Fruit fly (Drosophila melanogaster) whole organism, embryonic: ENCODE measurements around the gene CG32599.
A peak's percentile ranks its signal among the peaks of the same experiment; 100 is the strongest.

ENCODE experiments used
- Abd-B ChIP-seq: fragments of 200-800 bp; sonication (Bioruptor generic); optimal IDR thresholded peaks from 2 replicates; lab custom pipeline; 2018; ENCODE audit warnings: missing biosample characterization, mild to moderate bottlenecking, missing genetic modification characterization, moderate library complexity
- BEAF-32 ChIP-seq: fragments of 200-800 bp; sonication (Bioruptor generic); optimal IDR thresholded peaks from 3 replicates; lab custom pipeline; 2017; ENCODE audit warnings: missing biosample characterization, missing genetic modification characterization, mild to moderate bottlenecking, moderate library complexity, missing genetic modification reagents
- CG11093 ChIP-seq: fragments of 200-800 bp; sonication (Bioruptor generic); IDR thresholded peaks from 3 replicates; pipeline ENCODE4 v1.3.6; 2022; ENCODE audit warnings: missing biosample characterization, missing genetic modification characterization
- CG11696 ChIP-seq: fragments of 200-800 bp; sonication (Bioruptor generic); IDR thresholded peaks from 2 replicates; pipeline ENCODE4 v1.3.6; 2022; ENCODE audit warnings: missing biosample characterization, missing genetic modification characterization
- CG12236 ChIP-seq: fragments of 200-800 bp; sonication (Bioruptor generic); optimal IDR thresholded peaks from 2 replicates; lab custom pipeline; 2016; ENCODE audit warnings: missing biosample characterization, missing genetic modification characterization
- CG15514 ChIP-seq: fragments of 200-800 bp; sonication (Bioruptor generic); optimal IDR thresholded peaks from 3 replicates; lab custom pipeline; 2017; ENCODE audit warnings: missing biosample characterization, missing genetic modification characterization, mild to moderate bottlenecking, moderate library complexity, missing genetic modification reagents
- CG15696 ChIP-seq: fragments of 200-800 bp; sonication (Bioruptor generic); optimal IDR thresholded peaks from 2 replicates; lab custom pipeline; 2019; ENCODE audit warnings: missing biosample characterization, mild to moderate bottlenecking, missing genetic modification characterization, moderate library complexity
- CG17802 ChIP-seq: fragments of 200-800 bp; sonication (Bioruptor generic); optimal IDR thresholded peaks from 2 replicates; lab custom pipeline; 2018; ENCODE audit warnings: missing biosample characterization, mild to moderate bottlenecking, missing genetic modification characterization, moderate library complexity
- CG18764 ChIP-seq: fragments of 200-800 bp; sonication (Bioruptor generic); optimal IDR thresholded peaks from 3 replicates; lab custom pipeline; 2016; ENCODE audit warnings: missing biosample characterization, missing genetic modification characterization
- CG3847 ChIP-seq: fragments of 200-800 bp; sonication (Bioruptor generic); IDR thresholded peaks from 2 replicates; pipeline ENCODE4 v1.3.6; 2022; ENCODE audit warnings: missing biosample characterization, missing genetic modification characterization
- CG4328 ChIP-seq: fragments of 200-800 bp; sonication (Bioruptor generic); optimal IDR thresholded peaks from 3 replicates; lab custom pipeline; 2017; ENCODE audit warnings: missing biosample characterization, missing genetic modification reagents, missing genetic modification characterization
- Chrac-16 ChIP-seq: fragments of 200-800 bp; sonication (Bioruptor generic); optimal IDR thresholded peaks from 3 replicates; lab custom pipeline; 2016; ENCODE audit warnings: missing biosample characterization, missing genetic modification characterization
- Dll ChIP-seq: fragments of 200-800 bp; sonication (Bioruptor generic); IDR thresholded peaks from 4 replicates; pipeline ENCODE4 v1.3.6; 2022; ENCODE audit warnings: missing biosample characterization, missing genetic modification characterization; ENCODE audit not compliant: partially characterized antibody
- Dp ChIP-seq: fragments of 200-800 bp; sonication (Bioruptor generic); optimal IDR thresholded peaks from 2 replicates; lab custom pipeline; 2018; ENCODE audit warnings: missing biosample characterization, mild to moderate bottlenecking, missing genetic modification characterization, moderate library complexity
- MBD-R2 ChIP-seq: fragments of 200-800 bp; sonication (Bioruptor generic); IDR thresholded peaks from 2 replicates; pipeline ENCODE4 v1.3.6; 2022; ENCODE audit warnings: missing biosample characterization, missing genetic modification characterization
- MESR4 ChIP-seq: fragments of 200-800 bp; sonication (Bioruptor generic); optimal IDR thresholded peaks from 2 replicates; lab custom pipeline; 2018; ENCODE audit warnings: missing biosample characterization, mild to moderate bottlenecking, missing genetic modification characterization, moderate library complexity
- MTF-1 ChIP-seq: fragments of 200-800 bp; sonication (Bioruptor generic); optimal IDR thresholded peaks from 2 replicates; lab custom pipeline; 2018; ENCODE audit warnings: missing biosample characterization, mild to moderate bottlenecking, missing genetic modification characterization, borderline replicate concordance
- Myb ChIP-seq: fragments of 200-800 bp; sonication (Bioruptor generic); optimal IDR thresholded peaks from 2 replicates; lab custom pipeline; 2016; ENCODE audit warnings: missing biosample characterization, missing genetic modification characterization
- Nf-YA ChIP-seq: fragments of 200-800 bp; sonication (Bioruptor generic); IDR thresholded peaks from 2 replicates; pipeline ENCODE4 v1.3.6; 2022; ENCODE audit warnings: missing biosample characterization, missing genetic modification characterization
- Sry-β ChIP-seq: fragments of 200-800 bp; sonication (Bioruptor generic); optimal IDR thresholded peaks from 2 replicates; lab custom pipeline; 2018; ENCODE audit warnings: missing biosample characterization, mild to moderate bottlenecking, missing genetic modification characterization, moderate library complexity
- al ChIP-seq: fragments of 200-800 bp; sonication (Bioruptor generic); IDR thresholded peaks from 2 replicates; pipeline ENCODE4 v1.3.6; 2022; ENCODE audit warnings: missing biosample characterization, missing genetic modification characterization
- amos ChIP-seq: fragments of 200-800 bp; sonication (Bioruptor generic); IDR thresholded peaks from 2 replicates; pipeline ENCODE4 v1.3.6; 2022; ENCODE audit warnings: missing biosample characterization, missing genetic modification characterization; ENCODE audit not compliant: partially characterized antibody
- ato ChIP-seq: fragments of 200-800 bp; sonication (Bioruptor generic); IDR thresholded peaks from 2 replicates; pipeline ENCODE4 v1.3.6; 2022; ENCODE audit warnings: missing biosample characterization, missing genetic modification characterization; ENCODE audit not compliant: partially characterized antibody
- bowl ChIP-seq: fragments of 200-800 bp; sonication (Bioruptor generic); IDR thresholded peaks from 2 replicates; pipeline ENCODE4 v1.3.6; 2022; ENCODE audit warnings: missing biosample characterization, missing genetic modification characterization
- crp ChIP-seq, 2 experiments: fragments of 200-800 bp; sonication (Bioruptor generic); optimal IDR thresholded peaks; 2 replicates in 1 of 2; 3 replicates in 1 of 2; lab custom pipeline; 2017; ENCODE audit warnings: missing biosample characterization in 2 of 2, missing genetic modification characterization in 2 of 2, mild to moderate bottlenecking in 1 of 2, moderate library complexity in 1 of 2
- ems ChIP-seq: fragments of 200-800 bp; sonication (Bioruptor generic); optimal IDR thresholded peaks from 3 replicates; lab custom pipeline; 2016; ENCODE audit warnings: missing biosample characterization, missing genetic modification characterization
- eyg ChIP-seq: fragments of 200-800 bp; sonication (Bioruptor generic); optimal IDR thresholded peaks from 3 replicates; lab custom pipeline; 2016; ENCODE audit warnings: missing biosample characterization, missing genetic modification characterization
- pzg ChIP-seq: fragments of 200-800 bp; sonication (Bioruptor generic); optimal IDR thresholded peaks from 3 replicates; lab custom pipeline; 2018; ENCODE audit warnings: missing biosample characterization, mild to moderate bottlenecking, missing genetic modification characterization, moderate library complexity
- row ChIP-seq: fragments of 200-800 bp; sonication (Bioruptor generic); IDR thresholded peaks from 3 replicates; pipeline ENCODE4 v1.3.6; 2022; ENCODE audit warnings: missing biosample characterization, missing genetic modification characterization
- sens ChIP-seq: fragments of 200-800 bp; sonication (Bioruptor generic); peaks from one replicate; lab custom pipeline; 2016; ENCODE audit warnings: missing biosample characterization, missing genetic modification characterization
- sisA ChIP-seq: fragments of 200-800 bp; sonication (Bioruptor generic); IDR thresholded peaks from 2 replicates; pipeline ENCODE4 v1.3.6; 2022; ENCODE audit warnings: missing biosample characterization, missing genetic modification characterization
- slbo ChIP-seq: fragments of 200-800 bp; sonication (Bioruptor generic); IDR thresholded peaks from 2 replicates; pipeline ENCODE4 v1.3.6; 2022; ENCODE audit warnings: missing biosample characterization, missing genetic modification characterization
- ssp ChIP-seq: fragments of 200-800 bp; sonication (Bioruptor generic); IDR thresholded peaks from 2 replicates; pipeline ENCODE4 v1.3.6; 2022; ENCODE audit warnings: missing biosample characterization, missing genetic modification characterization
- stwl ChIP-seq: fragments of 200-800 bp; sonication (Bioruptor generic); optimal IDR thresholded peaks from 3 replicates; lab custom pipeline; 2018; ENCODE audit warnings: missing biosample characterization, mild to moderate bottlenecking, missing genetic modification characterization, moderate library complexity
- trem ChIP-seq: fragments of 200-800 bp; optimal IDR thresholded peaks from 3 replicates; lab custom pipeline; 2019; ENCODE audit warnings: missing biosample characterization, mild to moderate bottlenecking, missing genetic modification characterization, moderate library complexity
- vvl ChIP-seq: fragments of 200-800 bp; sonication (Bioruptor generic); IDR thresholded peaks from 2 replicates; pipeline ENCODE4 v1.3.6; 2022; ENCODE audit warnings: missing biosample characterization, missing genetic modification characterization

CG32599 gene

DNA sequence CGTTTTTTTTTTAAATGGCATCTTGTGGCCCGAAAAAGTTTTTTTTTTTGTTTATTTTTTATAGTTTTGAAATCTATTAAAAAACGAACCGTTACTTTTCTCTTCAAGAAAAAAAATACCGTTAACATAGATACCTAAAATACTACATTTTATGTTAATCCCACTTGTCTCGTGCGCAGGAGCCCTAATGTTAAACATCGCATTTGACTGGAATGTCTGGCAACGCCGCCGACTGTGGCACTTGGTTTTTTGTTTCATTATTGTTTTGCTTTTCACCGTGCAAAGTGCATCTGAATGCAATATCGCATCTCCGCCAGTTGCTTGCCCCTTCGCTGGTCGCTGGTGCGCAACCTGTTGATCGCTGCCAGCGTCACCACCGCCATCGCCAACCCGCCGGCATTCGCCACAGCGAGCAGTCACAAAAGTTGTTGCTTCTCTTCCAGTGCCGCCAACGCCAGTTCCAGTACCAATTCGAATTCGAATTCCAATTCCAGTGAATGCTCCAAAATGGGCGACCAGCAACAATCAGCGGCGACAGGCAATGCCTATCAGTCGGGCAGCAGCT is 43.4 kb upstream of the CG32599 start, which contains the start of gene CG11590 (continued):
- no peak for TF ChIP-seq CG12236 (GFP tag; lab: Kevin White, UChicago)
- 0 out of 2 replicates have a peak, but pooled peaks have one; percentile 10 for TF ChIP-seq ato (GFP tag; lab: Robert Waterston, UW)
- TF ChIP-seq row, result peak; percentile 8; the same call in 1 of the 3 replicates
- 0 out of 2 replicates have a peak, but pooled peaks have one; percentile 8 for TF ChIP-seq amos (GFP tag; lab: Robert Waterston, UW)
- peak; percentile 96 for TF ChIP-seq CG18764
- TF ChIP-seq MTF-1 (GFP tag; lab: Kevin White, UChicago), result no peak
- peak; percentile 36; the same call in 1 of the 4 replicates for TF ChIP-seq Dll
- peak; percentile 42 for TF ChIP-seq stwl (tag; lab: Kevin White, UChicago)
- TF ChIP-seq CG15514 (GFP tag; lab: Kevin White, UChicago), result peak; percentile 94
- TF ChIP-seq crp (GFP tag; optimal IDR thresholded peaks at IDR 0.05; lab: Kevin White, UChicago), result peak in 1 of 2 experiments; percentile 28
- no peak for TF ChIP-seq Chrac-16
- TF ChIP-seq pzg (GFP tag; lab: Kevin White, UChicago), result peak; percentile 27
- no peak for TF ChIP-seq ems (GFP tag; lab: Kevin White, UChicago)
- no peak for TF ChIP-seq CG15696
- peak; percentile 40 for TF ChIP-seq Dp (GFP tag; lab: Kevin White, UChicago)

DNA sequence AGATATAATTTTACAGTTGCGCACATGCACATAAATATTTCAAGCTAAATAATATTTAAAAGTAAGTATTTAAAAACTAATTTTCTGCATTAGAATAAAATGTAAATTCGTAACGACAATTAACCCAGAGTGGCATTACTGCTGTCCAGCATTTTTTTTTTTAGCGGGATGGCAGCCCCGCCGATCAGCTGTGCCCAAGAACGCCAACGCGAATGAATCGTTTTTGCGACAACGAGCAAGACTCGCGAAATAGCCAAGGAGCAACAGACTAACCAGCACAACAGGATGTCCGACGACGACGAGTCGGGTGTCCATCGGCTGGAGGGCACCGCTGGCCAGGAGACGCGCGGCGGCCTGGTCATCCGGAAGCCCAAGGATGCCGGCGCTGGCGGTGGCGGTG is 42.3 kb upstream of the CG32599 start, which contains the start of gene Prp16:
TSS of gene Prp16 (plus strand) at position 185 of the 400 bp plus-strand sequence.
- TF ChIP-seq bowl (no peak), CG3847 (peak; percentile 37), eyg (GFP tag; lab: Kevin White, UChicago) (no peak), slbo (GFP tag; lab: Robert Waterston, UW) (no peak), ssp (GFP tag; lab: Robert Waterston, UW) (no peak), sisA (no peak), MESR4 (GFP tag; lab: Kevin White, UChicago) (peak; percentile 39), BEAF-32 (peak; percentile 13), trem (tag; lab: Kevin White, UChicago) (peak; percentile 68), Nf-YA (GFP tag; lab: Robert Waterston, UW) (no peak), pzg (GFP tag; lab: Kevin White, UChicago) (peak; percentile 34), CG4328 (no peak), CG11696 (no peak), Sry-β (GFP tag; lab: Kevin White, UChicago) (peak; percentile 15), MBD-R2 (GFP tag; lab: Robert Waterston, UW) (peak; percentile 85), vvl (GFP tag; lab: Robert Waterston, UW) (peak; percentile 27), sens (GFP tag; lab: Kevin White, UChicago) (peak; percentile 23), al (GFP tag; lab: Robert Waterston, UW) (no peak), crp (GFP tag; optimal IDR thresholded peaks at IDR 0.05; lab: Kevin White, UChicago) (peak; percentile 15 to 84), row (peak; percentile 18; the same call in 2 of the 3 replicates), CG11093 (GFP tag; lab: Robert Waterston, UW) (no peak), CG15514 (GFP tag; lab: Kevin White, UChicago) (peak; percentile 38), Abd-B (GFP tag; lab: Kevin White, UChicago) (no peak), CG17802 (tag; lab: Kevin White, UChicago) (no peak), Myb (GFP tag; lab: Kevin White, UChicago) (peak; percentile 51)
- TF ChIP-seq, all 482 proteins: peak for 13
